Worm (Caenorhabditis elegans): ENCODE measurements around the gene ttc-7.

ttc-7 gene

ce11 chrIII:1824264-1824922 is 35.8 kb upstream of the ttc-7 start, which contains the start of the genes pvf-1 and Y39A3CL.7 (continued):
- TF ChIP-seq mcd-1 (GFP tag; IDR thresholded peaks at IDR 0.05) (peak; percentile 55; the same call in 1 of the 2 replicates), ztf-6 (GFP tag; IDR thresholded peaks at IDR 0.05) (no peak), cebp-1 (GFP tag; IDR thresholded peaks at IDR 0.05) (no peak), cebp-1 (tag; optimal IDR thresholded peaks at IDR 0.05) (peak; percentile 63), rcor-1 (GFP tag; IDR thresholded peaks at IDR 0.05) (no peak), akir-1 (GFP tag; optimal IDR thresholded peaks at IDR 0.05) (no peak), lin-40 (tag; optimal IDR thresholded peaks at IDR 0.05) (peak; percentile 2), tlf-1 (GFP tag; optimal IDR thresholded peaks at IDR 0.05) (no peak), pbrm-1 (GFP tag; IDR thresholded peaks at IDR 0.05) (0 out of 2 replicates have a peak, but pooled peaks have one; percentile 50)

DNA sequence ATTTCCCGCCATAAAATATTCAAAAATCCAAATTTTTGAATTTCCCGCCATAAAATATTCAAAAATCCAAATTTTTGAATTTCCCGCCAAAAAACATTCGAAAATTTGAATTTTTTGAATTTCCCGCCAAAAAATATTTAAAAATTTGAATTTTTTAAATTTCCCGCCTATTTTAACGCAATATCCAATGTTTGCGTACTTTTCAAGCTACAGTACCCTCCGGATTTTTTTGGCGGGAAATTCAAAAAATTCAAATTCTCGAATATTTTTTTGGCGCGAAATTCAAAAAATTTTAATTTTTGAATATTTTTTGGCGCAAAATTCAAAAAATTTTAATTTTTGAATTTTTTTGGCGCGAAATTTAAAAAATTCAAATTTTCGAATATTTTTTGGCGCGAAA is 29.1 kb upstream of the ttc-7 start:
- TF ChIP-seq ceh-91 (GFP tag; IDR thresholded peaks at IDR 0.05) (0 out of 2 replicates have a peak, but pooled peaks have one; percentile 25), lsl-1 (GFP tag; optimal IDR thresholded peaks at IDR 0.05) (peak; percentile 62), F33H1.4 (GFP tag; IDR thresholded peaks at IDR 0.05) (0 out of 2 replicates have a peak, but pooled peaks have one; percentile 22), dpl-1 (GFP tag; optimal IDR thresholded peaks at IDR 0.05) (peak; percentile 10), B0035.1 (tag; optimal IDR thresholded peaks at IDR 0.05) (no peak), ztf-6 (GFP tag; IDR thresholded peaks at IDR 0.05) (no peak), lin-54 (GFP tag; optimal IDR thresholded peaks at IDR 0.05) (peak; percentile 66), F37B4.10 (GFP tag; IDR thresholded peaks at IDR 0.05) (no peak), lir-1 (GFP tag; conservative IDR thresholded peaks at IDR 0.05) (no peak), Y67H2A.10 (GFP tag; conservative IDR thresholded peaks at IDR 0.05) (no peak), attf-6 (GFP tag; IDR thresholded peaks at IDR 0.05) (no peak), efl-1 (GFP tag; optimal IDR thresholded peaks at IDR 0.05) (peak; percentile 31), madf-6 (GFP tag; IDR thresholded peaks at IDR 0.05) (peak; percentile 37; the same call in 1 of the 2 replicates), ztf-18 (tag; optimal IDR thresholded peaks at IDR 0.05) (no peak)

DNA sequence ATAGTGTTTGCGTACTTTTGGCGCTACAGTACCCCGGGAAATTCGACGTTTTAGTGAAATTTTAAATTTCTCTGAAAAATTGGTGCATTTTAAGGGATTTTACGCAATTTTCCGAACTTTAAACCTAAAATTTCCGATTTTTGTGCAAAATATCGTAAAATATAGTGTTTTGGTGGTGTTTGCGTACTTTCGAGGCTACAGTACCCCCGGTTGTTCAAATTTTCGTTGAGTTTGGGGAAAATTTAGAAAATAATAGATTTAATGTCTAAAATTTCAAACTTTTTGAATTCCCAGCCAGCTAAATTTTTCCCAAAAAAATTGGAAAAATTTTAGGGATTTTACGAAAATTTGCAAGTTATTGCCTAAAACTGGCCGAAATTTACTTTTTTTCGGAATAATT is 27.8 kb upstream of the ttc-7 start:
- no peak for TF ChIP-seq F33H1.4 (GFP tag; IDR thresholded peaks at IDR 0.05)
- no peak for TF ChIP-seq madf-3 (GFP tag; IDR thresholded peaks at IDR 0.05)
- no peak for TF ChIP-seq ceh-91 (GFP tag; IDR thresholded peaks at IDR 0.05)
- no peak for TF ChIP-seq tbp1 (GFP tag; optimal IDR thresholded peaks at IDR 0.05)
- TF ChIP-seq ztf-3 (GFP tag; optimal IDR thresholded peaks at IDR 0.05), result no peak
- no peak for TF ChIP-seq ekl-4 (GFP tag; IDR thresholded peaks at IDR 0.05)
- no peak for TF ChIP-seq egrh-3 (GFP tag; IDR thresholded peaks at IDR 0.05)
- TF ChIP-seq cebp-2 (GFP tag; IDR thresholded peaks at IDR 0.05), result no peak
- TF ChIP-seq him-1 (tag; optimal IDR thresholded peaks at IDR 0.05), result no peak
- TF ChIP-seq atf-7 (tag; optimal IDR thresholded peaks at IDR 0.05), result no peak
- TF ChIP-seq somi-1 (GFP tag; optimal IDR thresholded peaks at IDR 0.05), result no peak
- TF ChIP-seq madf-10 (tag; optimal IDR thresholded peaks at IDR 0.05), result no peak
- TF ChIP-seq Y53F4B.3 (GFP tag; IDR thresholded peaks at IDR 0.05), result no peak
- TF ChIP-seq K12H6.12 (tag; optimal IDR thresholded peaks at IDR 0.05), result no peak
- TF ChIP-seq B0019.2 (GFP tag; conservative IDR thresholded peaks at IDR 0.05), result no peak
- no peak for TF ChIP-seq hlh-26 (GFP tag; conservative IDR thresholded peaks at IDR 0.05)
- TF ChIP-seq Y67H2A.10 (GFP tag; conservative IDR thresholded peaks at IDR 0.05), result no peak
- no peak for TF ChIP-seq ceh-79 (tag; optimal IDR thresholded peaks at IDR 0.05)
